Worm (Caenorhabditis elegans) whole organism, late embryonic: ENCODE results near the gene prx-14.

Experiments
- fkh-10 ChIP-seq: fragments of 150-350 bp; optimal IDR thresholded peaks from 2 replicates; lab custom pipeline; 2014; ENCODE audit warnings: missing biosample characterization, missing genetic modification reagents, missing genetic modification characterization
- hlh-30 ChIP-seq: sonication (generic microtip); optimal IDR thresholded peaks from 2 replicates; lab custom pipeline; 2017; ENCODE audit warnings: antibody characterized with exemption, missing genetic modification characterization, missing compliant biosample characterization; ENCODE audit not compliant: insufficient read depth
- lim-6 ChIP-seq: sonication (generic microtip); optimal IDR thresholded peaks from 2 replicates; lab custom pipeline; 2016; ENCODE audit warnings: missing genetic modification characterization, missing compliant biosample characterization
- madf-2 ChIP-seq: sonication (generic microtip); optimal IDR thresholded peaks from 2 replicates; lab custom pipeline; 2017; ENCODE audit warnings: missing genetic modification characterization, missing compliant biosample characterization
- nhr-11 ChIP-seq: fragments of 150-350 bp; optimal IDR thresholded peaks from 2 replicates; lab custom pipeline; 2014; ENCODE audit warnings: missing biosample characterization, missing genetic modification characterization
- pha-4 ChIP-seq: fragments of 150-350 bp; optimal IDR thresholded peaks from 2 replicates; lab custom pipeline; 2018; ENCODE audit warnings: missing biosample characterization, missing genetic modification reagents, missing genetic modification characterization
- unc-55 ChIP-seq: sonication (generic microtip); optimal IDR thresholded peaks from 2 replicates; lab custom pipeline; 2017; ENCODE audit warnings: missing biosample characterization, missing genetic modification reagents, missing genetic modification characterization
- unc-86 ChIP-seq: sonication (generic microtip); optimal IDR thresholded peaks from 2 replicates; lab custom pipeline; 2016; ENCODE audit warnings: missing genetic modification characterization, missing compliant biosample characterization

- TF ChIP-seq pha-4 (tag; lab: Kevin White, UChicago), result no peak
- TF ChIP-seq lim-6 (tag; lab: Kevin White, UChicago), result no peak
- no peak for TF ChIP-seq fkh-10 (GFP tag; lab: Kevin White, UChicago)
- TF ChIP-seq unc-55, result no peak
- no peak for TF ChIP-seq hlh-30 (tag; lab: Kevin White, UChicago)
- no peak for TF ChIP-seq unc-86 (tag; lab: Kevin White, UChicago)
- no peak for TF ChIP-seq madf-2 (tag; lab: Kevin White, UChicago)
- TF ChIP-seq nhr-11 (tag; lab: Kevin White, UChicago), result no peak
Observed at ce11 chrIV:11150844-11151243, 32.1 kb upstream of the prx-14 start, which contains the start of gene C08F8.2.
